Worm (Caenorhabditis elegans) whole organism, L1 larva: ENCODE measurements around the gene F35E8.13.
"Not testable (repeated sequence)": the region's sequence is repeated elsewhere in the genome, so short reads cannot be mapped to it uniquely, and the experiment has no call there.

Source experiments
- ces-1 ChIP-seq: fragments of 150-350 bp; optimal IDR thresholded peaks from 2 replicates; lab custom pipeline; 2014; ENCODE audit warnings: missing biosample characterization, missing genetic modification reagents, missing genetic modification characterization
- nhr-28 ChIP-seq: fragments of 150-350 bp; optimal IDR thresholded peaks from 2 replicates; lab custom pipeline; 2014; ENCODE audit warnings: missing biosample characterization, missing genetic modification characterization

ce11 chrV:15905530-15905929 lies 17.5 kb upstream of the F35E8.13 start, which contains the start of the genes F35E8.1 and F35E8.2:
- TF ChIP-seq ces-1 (GFP tag; lab: Kevin White, UChicago); nhr-28 (tag; lab: Kevin White, UChicago): not testable (repeated sequence)
